Worm (Caenorhabditis elegans) whole organism, L4 larva: ENCODE measurements around the gene F01D5.8.
"Not testable (repeated sequence)": the region's sequence is repeated elsewhere in the genome, so short reads cannot be mapped to it uniquely, and the experiment has no call there.

Experiments used
- D1046.2 ChIP-seq: fragments of 200-800 bp; sonication (Bioruptor generic); IDR thresholded peaks from 2 replicates; pipeline ENCODE4 v1.3.6; 2022; ENCODE audit warnings: missing genetic modification characterization, missing compliant biosample characterization
- F26F4.8 ChIP-seq: fragments of 200-800 bp; sonication (Bioruptor generic); conservative IDR thresholded peaks from 2 replicates; pipeline ENCODE4 v1.3.6; 2022; ENCODE audit warnings: missing genetic modification characterization, missing compliant biosample characterization
- F37D6.2 ChIP-seq: sonication (generic microtip); optimal IDR thresholded peaks from 2 replicates; lab custom pipeline; 2016; ENCODE audit warnings: mild to moderate bottlenecking, missing genetic modification characterization, missing compliant biosample characterization
- Y75B8A.6 ChIP-seq: fragments of 200-800 bp; sonication (Bioruptor generic); IDR thresholded peaks from 2 replicates; pipeline ENCODE4 v1.3.6; 2022; ENCODE audit warnings: missing genetic modification reagents, missing genetic modification characterization, missing compliant biosample characterization
- ZK546.5 ChIP-seq, 2 experiments: sonication (generic microtip); optimal IDR thresholded peaks; 2 replicates each; lab custom pipeline; 2017; ENCODE audit warnings: missing biosample characterization in 2 of 2, missing genetic modification characterization in 2 of 2
- aha-1 ChIP-seq: fragments of 150-350 bp; peaks from one replicate; lab custom pipeline; 2014; ENCODE audit warnings: missing biosample characterization, missing genetic modification characterization
- arid-1 ChIP-seq: fragments of 200-800 bp; sonication (Bioruptor generic); conservative IDR thresholded peaks from 2 replicates; pipeline ENCODE4 v1.3.6; 2022; ENCODE audit warnings: missing genetic modification reagents, missing genetic modification characterization, missing compliant biosample characterization
- ceh-20 ChIP-seq: fragments of 200-800 bp; sonication (Bioruptor generic); IDR thresholded peaks from 2 replicates; pipeline ENCODE4 v1.3.6; 2022; ENCODE audit warnings: missing genetic modification reagents, missing genetic modification characterization, missing compliant biosample characterization
- ceh-62 ChIP-seq: sonication (generic microtip); optimal IDR thresholded peaks from 2 replicates; lab custom pipeline; 2017; ENCODE audit warnings: missing biosample characterization, missing genetic modification characterization
- ceh-82 ChIP-seq: sonication (generic microtip); optimal IDR thresholded peaks from 2 replicates; lab custom pipeline; 2017; ENCODE audit warnings: missing biosample characterization, missing genetic modification characterization
- ces-1 ChIP-seq: fragments of 150-350 bp; sonication (generic microtip); optimal IDR thresholded peaks from 4 replicates; lab custom pipeline; 2014; ENCODE audit warnings: missing biosample characterization, missing genetic modification reagents, missing genetic modification characterization
- daf-12 ChIP-seq: fragments of 150-350 bp; optimal IDR thresholded peaks from 2 replicates; lab custom pipeline; 2014; ENCODE audit warnings: missing biosample characterization, missing genetic modification reagents, missing genetic modification characterization
- daf-16 ChIP-seq, 3 experiments: sonication (generic microtip); optimal IDR thresholded peaks; 2 replicates each; lab custom pipeline; 2016 to 2017; ENCODE audit warnings: missing genetic modification characterization in 3 of 3, missing genetic modification reagents in 3 of 3, mild to moderate bottlenecking in 2 of 3, missing compliant biosample characterization in 2 of 3, missing biosample characterization in 1 of 3, moderate library complexity in 1 of 3
- daf-8 ChIP-seq: fragments of 200-800 bp; sonication (Bioruptor generic); IDR thresholded peaks from 2 replicates; pipeline ENCODE4 v1.3.6; 2022; ENCODE audit warnings: missing genetic modification characterization, missing compliant biosample characterization
- dmd-6 ChIP-seq: fragments of 200-800 bp; sonication (Bioruptor generic); IDR thresholded peaks from 2 replicates; pipeline ENCODE4 v1.3.6; 2022; ENCODE audit warnings: missing genetic modification reagents, missing genetic modification characterization, missing compliant biosample characterization
- dmd-9 ChIP-seq: fragments of 200-800 bp; sonication (Bioruptor generic); IDR thresholded peaks from 2 replicates; pipeline ENCODE4 v1.3.6; 2022; ENCODE audit warnings: missing genetic modification reagents, missing genetic modification characterization, missing compliant biosample characterization
- dpl-1 ChIP-seq: fragments of 150-350 bp; optimal IDR thresholded peaks from 2 replicates; lab custom pipeline; 2014; ENCODE audit warnings: missing biosample characterization, missing genetic modification reagents, missing genetic modification characterization
- dve-1 ChIP-seq: sonication (generic microtip); optimal IDR thresholded peaks from 2 replicates; lab custom pipeline; 2017; ENCODE audit warnings: antibody characterized with exemption, mild to moderate bottlenecking, missing genetic modification characterization, missing compliant biosample characterization; ENCODE audit not compliant: insufficient read depth
- egl-43 ChIP-seq: fragments of 200-800 bp; sonication (Bioruptor generic); IDR thresholded peaks from 2 replicates; pipeline ENCODE4 v1.3.6; 2022; ENCODE audit warnings: missing genetic modification reagents, missing genetic modification characterization, missing compliant biosample characterization
- fkh-10 ChIP-seq: fragments of 150-350 bp; optimal IDR thresholded peaks from 2 replicates; lab custom pipeline; 2014; ENCODE audit warnings: missing biosample characterization, missing genetic modification reagents, missing genetic modification characterization
- fos-1 ChIP-seq: fragments of 150-350 bp; optimal IDR thresholded peaks from 2 replicates; lab custom pipeline; 2014; ENCODE audit warnings: missing biosample characterization, missing genetic modification characterization
- hlh-11 ChIP-seq: fragments of 200-800 bp; sonication (Bioruptor generic); optimal IDR thresholded peaks from 2 replicates; lab custom pipeline; 2018; ENCODE audit warnings: mild to moderate bottlenecking, missing genetic modification characterization, missing compliant biosample characterization
- hlh-30 ChIP-seq: sonication (generic microtip); optimal IDR thresholded peaks from 2 replicates; lab custom pipeline; 2017; ENCODE audit warnings: antibody characterized with exemption, mild to moderate bottlenecking, missing genetic modification characterization, missing compliant biosample characterization; ENCODE audit not compliant: insufficient read depth
- jun-1 ChIP-seq: fragments of 150-350 bp; optimal IDR thresholded peaks from 2 replicates; lab custom pipeline; 2014; ENCODE audit warnings: missing biosample characterization, missing genetic modification reagents, missing genetic modification characterization
- lim-7 ChIP-seq: fragments of 200-800 bp; sonication (Bioruptor generic); IDR thresholded peaks from 2 replicates; pipeline ENCODE4 v1.3.6; 2022; ENCODE audit warnings: missing genetic modification characterization, missing compliant biosample characterization
- lin-13 ChIP-seq: fragments of 150-350 bp; optimal IDR thresholded peaks from 2 replicates; lab custom pipeline; 2014; ENCODE audit warnings: missing biosample characterization, missing genetic modification reagents, missing genetic modification characterization
- lir-3 ChIP-seq: sonication (generic microtip); optimal IDR thresholded peaks from 2 replicates; lab custom pipeline; 2016; ENCODE audit warnings: mild to moderate bottlenecking, missing genetic modification characterization, missing compliant biosample characterization
- lsy-2 ChIP-seq, 2 experiments: fragments of 150-350 bp in 1 of 2; sonication (generic microtip) in 1 of 2; optimal IDR thresholded peaks; 2 replicates each; lab custom pipeline; 2014 to 2017; ENCODE audit warnings: missing biosample characterization in 2 of 2, missing genetic modification characterization in 2 of 2
- mdl-1 ChIP-seq, 2 experiments: fragments of 150-350 bp in 1 of 2; sonication (generic microtip) in 1 of 2; optimal IDR thresholded peaks; 2 replicates each; lab custom pipeline; 2014 to 2017; ENCODE audit warnings: missing biosample characterization in 2 of 2, missing genetic modification characterization in 2 of 2
- mep-1 ChIP-seq: fragments of 150-350 bp; sonication (generic microtip); optimal IDR thresholded peaks from 3 replicates; lab custom pipeline; 2014; ENCODE audit warnings: missing biosample characterization, missing genetic modification characterization
- mes-2 ChIP-seq: sonication (generic microtip); optimal IDR thresholded peaks from 2 replicates; lab custom pipeline; 2016; ENCODE audit warnings: missing genotype, mild to moderate bottlenecking, missing genetic modification characterization, missing compliant biosample characterization; ENCODE audit not compliant: poor library complexity, severe bottlenecking
- mxl-3 ChIP-seq: fragments of 200-800 bp; sonication (Bioruptor generic); optimal IDR thresholded peaks from 2 replicates; lab custom pipeline; 2018; ENCODE audit warnings: mild to moderate bottlenecking, missing genetic modification characterization, missing compliant biosample characterization
- nhr-102 ChIP-seq: sonication (generic microtip); optimal IDR thresholded peaks from 2 replicates; lab custom pipeline; 2016; ENCODE audit warnings: mild to moderate bottlenecking, missing genetic modification characterization, moderate library complexity, missing compliant biosample characterization
- nhr-111 ChIP-seq: fragments of 200-800 bp; sonication (Bioruptor generic); optimal IDR thresholded peaks from 2 replicates; lab custom pipeline; 2018; ENCODE audit warnings: mild to moderate bottlenecking, missing genetic modification characterization, missing compliant biosample characterization
- nhr-237 ChIP-seq: sonication (generic microtip); optimal IDR thresholded peaks from 2 replicates; lab custom pipeline; 2017; ENCODE audit warnings: missing biosample characterization, missing genetic modification characterization
- nhr-28 ChIP-seq: fragments of 150-350 bp; optimal IDR thresholded peaks from 2 replicates; lab custom pipeline; 2014; ENCODE audit warnings: missing biosample characterization, missing genetic modification characterization
- nhr-42 ChIP-seq: fragments of 200-800 bp; sonication (Bioruptor generic); IDR thresholded peaks from 2 replicates; pipeline ENCODE4 v1.3.6; 2022; ENCODE audit warnings: missing genetic modification characterization, missing compliant biosample characterization
- nhr-77 ChIP-seq: fragments of 150-350 bp; optimal IDR thresholded peaks from 2 replicates; lab custom pipeline; 2014; ENCODE audit warnings: missing biosample characterization, missing genetic modification characterization
- sdz-12 ChIP-seq: fragments of 200-800 bp; sonication (Bioruptor generic); optimal IDR thresholded peaks from 2 replicates; lab custom pipeline; 2018; ENCODE audit warnings: mild to moderate bottlenecking, missing genetic modification characterization, missing compliant biosample characterization
- set-16 ChIP-seq: fragments of 200-800 bp; sonication (Bioruptor generic); IDR thresholded peaks from 2 replicates; pipeline ENCODE4 v1.3.6; 2022; ENCODE audit warnings: missing genetic modification reagents, missing genetic modification characterization, missing compliant biosample characterization
- unc-62 ChIP-seq, 3 experiments: fragments of 150-350 bp in 1 of 3; sonication (generic microtip); optimal IDR thresholded peaks in 2 of 3; peaks in 1 of 3; 1 replicate in 1 of 3; 2 replicates in 2 of 3; lab custom pipeline; 2014 to 2017; ENCODE audit warnings: missing biosample characterization in 3 of 3, missing genetic modification characterization in 3 of 3, missing genetic modification reagents in 3 of 3, missing genotype in 1 of 3
- vab-7 ChIP-seq: fragments of 200-800 bp; sonication (Bioruptor generic); IDR thresholded peaks from 2 replicates; pipeline ENCODE4 v1.3.6; 2022; ENCODE audit warnings: missing genetic modification reagents, missing genetic modification characterization, missing compliant biosample characterization
- zfp-2 ChIP-seq: sonication (generic microtip); optimal IDR thresholded peaks from 2 replicates; lab custom pipeline; 2016; ENCODE audit warnings: mild to moderate bottlenecking, missing genetic modification characterization, missing compliant biosample characterization
- zfp-3 ChIP-seq: fragments of 200-800 bp; sonication (Bioruptor generic); conservative IDR thresholded peaks from 2 replicates; pipeline ENCODE4 v1.3.6; 2022; ENCODE audit warnings: missing genetic modification reagents, missing genetic modification characterization, missing compliant biosample characterization
- zip-2 ChIP-seq: fragments of 150-350 bp; optimal IDR thresholded peaks from 2 replicates; lab custom pipeline; 2014; ENCODE audit warnings: missing biosample characterization, missing genetic modification characterization

F01D5.8 gene

DNA sequence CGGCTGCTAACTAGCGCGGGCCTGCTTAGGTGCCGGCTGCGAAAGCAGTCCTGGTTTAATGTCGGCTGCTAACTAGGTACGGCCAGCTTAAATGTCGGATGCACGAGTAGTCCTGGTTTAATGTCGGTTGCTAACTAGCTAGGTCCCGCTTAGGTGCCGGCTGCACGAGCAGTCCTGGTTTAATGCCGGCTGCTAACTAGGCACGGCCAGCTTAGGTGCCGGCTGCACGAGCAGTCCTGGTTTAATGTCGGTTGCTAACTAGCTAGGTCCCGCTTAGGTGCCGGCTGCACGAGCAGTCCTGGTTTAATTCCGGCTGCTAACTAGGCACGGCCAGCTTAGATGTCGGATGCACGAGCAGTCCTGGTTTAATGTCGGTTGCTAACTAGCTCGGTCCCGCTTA, 42.5 kb upstream of the F01D5.8 start:
- TF ChIP-seq nhr-42, result 0 out of 2 replicates have a peak, but pooled peaks have one; percentile 25
- peak in 1 of 2 experiments; percentile 89 for TF ChIP-seq unc-62 (GFP tag; optimal IDR thresholded peaks at IDR 0.05 in 1 of 2; lab: Kevin White, UChicago)
- not testable (repeated sequence) for TF ChIP-seq unc-62 (tag; optimal IDR thresholded peaks at IDR 0.05; lab: Kevin White, UChicago)
- peak; percentile 47; the same call in 1 of the 2 replicates for TF ChIP-seq set-16 (GFP tag; lab: Robert Waterston, UW)

ce11 chrII:13968979-13969378, 41.5 kb upstream of the F01D5.8 start, which contains the start of gene sre-43:
Gene sre-43 (minus strand): TSS chrII:13969079.
- TF ChIP-seq hlh-11 (no peak), lir-3 (no peak), dmd-9 (no peak), nhr-237 (tag; lab: Kevin White, UChicago) (no peak), fkh-10 (GFP tag; lab: Kevin White, UChicago) (no peak), F26F4.8 (GFP tag; lab: Robert Waterston, UW) (no peak), dmd-6 (no peak), ces-1 (GFP tag; lab: Kevin White, UChicago) (no peak), jun-1 (no peak), daf-8 (GFP tag; lab: Robert Waterston, UW) (no peak), lin-13 (GFP tag; lab: Kevin White, UChicago) (no peak), nhr-77 (tag; lab: Kevin White, UChicago) (no peak), sdz-12 (GFP tag; lab: Kevin White, UChicago) (no peak), nhr-111 (no peak), zip-2 (tag; lab: Kevin White, UChicago) (no peak), Y75B8A.6 (GFP tag; lab: Robert Waterston, UW) (no peak), zfp-3 (no peak), ceh-82 (no peak)

- TF ChIP-seq set-16 (GFP tag; lab: Robert Waterston, UW) (peak; percentile 82), aha-1 (tag; lab: Kevin White, UChicago) (peak; percentile 87), egl-43 (GFP tag; lab: Robert Waterston, UW) (0 out of 2 replicates have a peak, but pooled peaks have one; percentile 32), ces-1 (GFP tag; lab: Kevin White, UChicago) (no peak), daf-12 (no peak), nhr-42 (peak; percentile 54)
These were observed 38.3 kb upstream of the F01D5.8 start for ce11 chrII:13972199-13972598.

ce11 chrII:13973514-13973913, 37.0 kb upstream of the F01D5.8 start, which contains the start of gene Y39G8B.1:
Gene Y39G8B.1 (minus strand): TSS chrII:13973812.
- TF ChIP-seq daf-16 (GFP tag; optimal IDR thresholded peaks at IDR 0.05; lab: Kevin White, UChicago), result no peak
- peak; percentile 41 for TF ChIP-seq daf-16 (tag; optimal IDR thresholded peaks at IDR 0.05; lab: Kevin White, UChicago)
- no peak for TF ChIP-seq zfp-3
- no peak for TF ChIP-seq vab-7 (GFP tag; lab: Robert Waterston, UW)
- peak; percentile 60 for TF ChIP-seq dve-1 (tag; lab: Kevin White, UChicago)
- peak in 1 of 2 experiments; percentile 79 for TF ChIP-seq unc-62 (GFP tag; optimal IDR thresholded peaks at IDR 0.05 in 1 of 2; lab: Kevin White, UChicago)
- TF ChIP-seq unc-62 (tag; optimal IDR thresholded peaks at IDR 0.05; lab: Kevin White, UChicago), result no peak
- TF ChIP-seq mxl-3 (GFP tag; lab: Kevin White, UChicago), result peak; percentile 17
- peak; percentile 7 for TF ChIP-seq dpl-1 (GFP tag; lab: Kevin White, UChicago)
- no peak for TF ChIP-seq arid-1
- peak; percentile 46 for TF ChIP-seq nhr-77 (tag; lab: Kevin White, UChicago)
- TF ChIP-seq ceh-20 (GFP tag; lab: Robert Waterston, UW), result no peak
- TF ChIP-seq fos-1 (tag; lab: Kevin White, UChicago), result no peak
- TF ChIP-seq mes-2 (tag; lab: Kevin White, UChicago), result peak; percentile 36
- TF ChIP-seq lim-7 (GFP tag; lab: Robert Waterston, UW), result no peak
- peak; percentile 32 for TF ChIP-seq mep-1 (tag; lab: Kevin White, UChicago)
- no peak for TF ChIP-seq ceh-62
- no peak for TF ChIP-seq zfp-2 (tag; lab: Kevin White, UChicago)
- TF ChIP-seq nhr-28 (tag; lab: Kevin White, UChicago), result peak; percentile 51
- TF ChIP-seq hlh-11, result peak; percentile 27
- TF ChIP-seq F37D6.2, result no peak
- peak in 1 of 2 experiments; percentile 40 for TF ChIP-seq lsy-2 (tag; optimal IDR thresholded peaks at IDR 0.05; lab: Kevin White, UChicago)
- no peak for TF ChIP-seq D1046.2
- no peak for TF ChIP-seq aha-1 (tag; lab: Kevin White, UChicago)
- TF ChIP-seq ZK546.5 (tag; optimal IDR thresholded peaks at IDR 0.05; lab: Kevin White, UChicago), result no peak
- peak; percentile 15 for TF ChIP-seq hlh-30
- TF ChIP-seq F26F4.8 (GFP tag; lab: Robert Waterston, UW), result no peak
- TF ChIP-seq mdl-1 (tag; optimal IDR thresholded peaks at IDR 0.05; lab: Kevin White, UChicago), result peak in 1 of 2 experiments; percentile 29
- TF ChIP-seq nhr-102 (tag; lab: Kevin White, UChicago), result no peak
